Worm (Caenorhabditis elegans) whole organism, L4/young adult: Measurements from ENCODE around the gene nhr-104.
A peak's percentile ranks its signal among the peaks of the same experiment; 100 is the strongest.

Experiments used
- dao-5 ChIP-seq: sonication (generic microtip); optimal IDR thresholded peaks from 2 replicates; lab custom pipeline; 2016; ENCODE audit warnings: missing genotype, missing genetic modification characterization, moderate library complexity, missing compliant biosample characterization
- him-1 ChIP-seq: sonication (generic microtip); optimal IDR thresholded peaks from 2 replicates; lab custom pipeline; 2016; ENCODE audit warnings: missing genotype, missing genetic modification reagents, missing genetic modification characterization, missing compliant biosample characterization

- TF ChIP-seq dao-5 (tag; lab: Kevin White, UChicago) (peak; percentile 17), him-1 (no peak)
These were observed 39.9 kb downstream of the nhr-104 start, which contains the start of gene cyc-2.1 for ce11 chrIV:4748408-4749105.
